Worm (Caenorhabditis elegans) whole organism, L1 larva: Measurements from ENCODE around the gene comt-4.
A peak's percentile ranks its signal among the peaks of the same experiment; 100 is the strongest.

Source experiments
- C16A3.4 ChIP-seq: fragments of 150-350 bp; optimal IDR thresholded peaks from 2 replicates; lab custom pipeline; 2014; ENCODE audit warnings: missing biosample characterization, missing genetic modification characterization
- C34B4.2 ChIP-seq: sonication (generic microtip); optimal IDR thresholded peaks from 2 replicates; lab custom pipeline; 2017; ENCODE audit warnings: mild to moderate bottlenecking, missing genetic modification characterization, missing compliant biosample characterization
- Y116A8C.19 ChIP-seq: sonication (generic microtip); optimal IDR thresholded peaks from 2 replicates; lab custom pipeline; 2016; ENCODE audit warnings: missing compliant biosample characterization, missing genetic modification characterization, borderline replicate concordance
- aha-1 ChIP-seq: fragments of 150-350 bp; optimal IDR thresholded peaks from 2 replicates; lab custom pipeline; 2014; ENCODE audit warnings: missing biosample characterization, missing genetic modification characterization
- aly-2 ChIP-seq: fragments of 150-350 bp; optimal IDR thresholded peaks from 2 replicates; lab custom pipeline; 2014; ENCODE audit warnings: missing biosample characterization, missing genetic modification characterization
- blmp-1 ChIP-seq: fragments of 150-350 bp; optimal IDR thresholded peaks from 2 replicates; lab custom pipeline; 2014; ENCODE audit warnings: missing biosample characterization, missing genetic modification characterization
- ceh-8 ChIP-seq: fragments of 200-800 bp; sonication (Bioruptor generic); optimal IDR thresholded peaks from 2 replicates; lab custom pipeline; 2018; ENCODE audit warnings: mild to moderate bottlenecking, missing genetic modification characterization, moderate library complexity, missing compliant biosample characterization
- ceh-82 ChIP-seq, 3 experiments: fragments of 150-350 bp in 1 of 3; sonication (generic microtip) in 2 of 3; optimal IDR thresholded peaks; 2 replicates each; lab custom pipeline; 2014 to 2017; ENCODE audit warnings: missing biosample characterization in 3 of 3, missing genetic modification characterization in 3 of 3
- ceh-90 ChIP-seq: sonication (generic microtip); optimal IDR thresholded peaks from 2 replicates; lab custom pipeline; 2016; ENCODE audit warnings: missing genetic modification characterization, missing compliant biosample characterization
- ces-1 ChIP-seq: fragments of 150-350 bp; optimal IDR thresholded peaks from 2 replicates; lab custom pipeline; 2014; ENCODE audit warnings: missing biosample characterization, missing genetic modification reagents, missing genetic modification characterization
- dpl-1 ChIP-seq, 3 experiments: fragments of 150-350 bp in 2 of 3; sonication (generic microtip) in 1 of 3; optimal IDR thresholded peaks; 2 replicates each; lab custom pipeline; 2014 to 2017; ENCODE audit warnings: missing biosample characterization in 3 of 3, missing genetic modification characterization in 3 of 3, missing genetic modification reagents in 3 of 3
- efl-1 ChIP-seq, 4 experiments: fragments of 150-350 bp; optimal IDR thresholded peaks in 3 of 4; peaks in 1 of 4; 1 replicate in 1 of 4; 2 replicates in 3 of 4; lab custom pipeline; 2014; ENCODE audit warnings: missing biosample characterization in 2 of 4, missing genetic modification characterization in 2 of 4, missing genetic modification reagents in 2 of 4
- efl-3 ChIP-seq: fragments of 200-800 bp; sonication (Bioruptor generic); optimal IDR thresholded peaks from 2 replicates; lab custom pipeline; 2018; ENCODE audit warnings: mild to moderate bottlenecking, missing genetic modification characterization, missing compliant biosample characterization
- elt-3 ChIP-seq, 6 experiments: fragments of 150-350 bp in 1 of 6; sonication (generic microtip); optimal IDR thresholded peaks; 2 replicates each; lab custom pipeline; 2017 to 2018; ENCODE audit warnings: missing biosample characterization in 6 of 6, missing genetic modification characterization in 6 of 6, inconsistent platforms in 1 of 6
- ets-5 ChIP-seq: fragments of 200-800 bp; sonication (Bioruptor generic); IDR thresholded peaks from 2 replicates; pipeline ENCODE4 v1.3.6; 2022; ENCODE audit warnings: missing genetic modification characterization, missing compliant biosample characterization
- fkh-10 ChIP-seq: sonication (generic microtip); optimal IDR thresholded peaks from 2 replicates; lab custom pipeline; 2017; ENCODE audit warnings: missing biosample characterization, missing genetic modification reagents, missing genetic modification characterization
- fkh-4 ChIP-seq: sonication (generic microtip); optimal IDR thresholded peaks from 2 replicates; lab custom pipeline; 2016; ENCODE audit warnings: missing compliant biosample characterization, missing genetic modification characterization, borderline replicate concordance
- fkh-8 ChIP-seq: sonication (generic microtip); optimal IDR thresholded peaks from 2 replicates; lab custom pipeline; 2016; ENCODE audit warnings: mild to moderate bottlenecking, missing genetic modification characterization, missing compliant biosample characterization
- fos-1 ChIP-seq: fragments of 150-350 bp; optimal IDR thresholded peaks from 2 replicates; lab custom pipeline; 2014; ENCODE audit warnings: missing biosample characterization, missing genetic modification characterization
- irx-1 ChIP-seq: sonication (generic microtip); optimal IDR thresholded peaks from 2 replicates; lab custom pipeline; 2016; ENCODE audit warnings: missing genetic modification characterization, missing compliant biosample characterization
- jun-1 ChIP-seq: fragments of 150-350 bp; optimal IDR thresholded peaks from 2 replicates; lab custom pipeline; 2014; ENCODE audit warnings: missing biosample characterization, missing genetic modification reagents, missing genetic modification characterization
- lin-13 ChIP-seq: fragments of 150-350 bp; optimal IDR thresholded peaks from 2 replicates; lab custom pipeline; 2014; ENCODE audit warnings: missing biosample characterization, missing genetic modification reagents, missing genetic modification characterization
- lin-14 ChIP-seq: fragments of 200-800 bp; sonication (Bioruptor generic); optimal IDR thresholded peaks from 2 replicates; lab custom pipeline; 2018; ENCODE audit warnings: mild to moderate bottlenecking, missing genetic modification characterization, moderate library complexity, missing compliant biosample characterization
- lin-15B ChIP-seq: fragments of 150-350 bp; sonication (generic microtip); optimal IDR thresholded peaks from 3 replicates; lab custom pipeline; 2014; ENCODE audit warnings: missing biosample characterization, missing genetic modification characterization
- lin-35 ChIP-seq, 2 experiments: fragments of 150-350 bp; optimal IDR thresholded peaks; 2 replicates each; lab custom pipeline; 2014; ENCODE audit warnings: missing biosample characterization in 2 of 2, missing genetic modification characterization in 2 of 2, missing genetic modification reagents in 2 of 2
- mab-9 ChIP-seq: fragments of 200-800 bp; sonication (Bioruptor generic); IDR thresholded peaks from 2 replicates; pipeline ENCODE4 v1.3.6; 2022; ENCODE audit warnings: missing genetic modification reagents, missing genetic modification characterization, missing compliant biosample characterization
- mdl-1 ChIP-seq, 2 experiments: fragments of 150-350 bp; optimal IDR thresholded peaks; 2 replicates each; lab custom pipeline; 2014 to 2017; ENCODE audit warnings: missing biosample characterization in 2 of 2, missing genetic modification characterization in 2 of 2, inconsistent platforms in 1 of 2
- nhr-11 ChIP-seq: fragments of 150-350 bp; optimal IDR thresholded peaks from 2 replicates; lab custom pipeline; 2014; ENCODE audit warnings: missing biosample characterization, missing genetic modification characterization
- nhr-12 ChIP-seq: sonication (generic microtip); optimal IDR thresholded peaks from 2 replicates; lab custom pipeline; 2017; ENCODE audit warnings: missing biosample characterization, missing genetic modification characterization
- nhr-19 ChIP-seq: fragments of 200-800 bp; sonication (Bioruptor generic); conservative IDR thresholded peaks from 2 replicates; pipeline ENCODE4 v1.3.6; 2022; ENCODE audit warnings: missing genetic modification characterization, missing compliant biosample characterization
- nhr-28 ChIP-seq: fragments of 150-350 bp; optimal IDR thresholded peaks from 2 replicates; lab custom pipeline; 2014; ENCODE audit warnings: missing biosample characterization, missing genetic modification characterization
- nhr-77 ChIP-seq: fragments of 150-350 bp; optimal IDR thresholded peaks from 2 replicates; lab custom pipeline; 2014; ENCODE audit warnings: missing biosample characterization, missing genetic modification characterization
- snpc-4 ChIP-seq: fragments of 150-350 bp; optimal IDR thresholded peaks from 2 replicates; lab custom pipeline; 2014; ENCODE audit warnings: missing biosample characterization, missing genetic modification characterization
- snu-23 ChIP-seq: sonication (generic microtip); optimal IDR thresholded peaks from 2 replicates; lab custom pipeline; 2016; ENCODE audit warnings: missing genetic modification characterization, missing compliant biosample characterization
- sox-4 ChIP-seq: sonication (generic microtip); optimal IDR thresholded peaks from 2 replicates; lab custom pipeline; 2016; ENCODE audit warnings: missing genetic modification characterization, missing compliant biosample characterization
- sptf-1 ChIP-seq: fragments of 150-350 bp; optimal IDR thresholded peaks from 2 replicates; lab custom pipeline; 2014; ENCODE audit warnings: missing biosample characterization, missing genetic modification characterization
- sup-37 ChIP-seq: fragments of 200-800 bp; sonication (Bioruptor generic); optimal IDR thresholded peaks from 2 replicates; lab custom pipeline; 2018; ENCODE audit warnings: mild to moderate bottlenecking, missing genetic modification characterization, missing compliant biosample characterization
- swsn-7 ChIP-seq: sonication (generic microtip); optimal IDR thresholded peaks from 2 replicates; lab custom pipeline; 2016; ENCODE audit warnings: missing genetic modification characterization, missing compliant biosample characterization
- tlp-1 ChIP-seq: fragments of 150-350 bp; optimal IDR thresholded peaks from 2 replicates; lab custom pipeline; 2014; ENCODE audit warnings: missing biosample characterization, missing genetic modification characterization
- unc-30 ChIP-seq: sonication (generic microtip); optimal IDR thresholded peaks from 2 replicates; lab custom pipeline; 2017; ENCODE audit warnings: missing biosample characterization, missing genetic modification characterization
- vab-15 ChIP-seq: sonication (generic microtip); optimal IDR thresholded peaks from 2 replicates; lab custom pipeline; 2017; ENCODE audit warnings: missing genotype, mild to moderate bottlenecking, missing genetic modification characterization, missing compliant biosample characterization
- xbp-1 ChIP-seq: sonication (generic microtip); optimal IDR thresholded peaks from 2 replicates; lab custom pipeline; 2016; ENCODE audit warnings: missing genetic modification characterization, missing compliant biosample characterization
- zag-1 ChIP-seq: fragments of 150-350 bp; optimal IDR thresholded peaks from 2 replicates; lab custom pipeline; 2014; ENCODE audit warnings: missing biosample characterization, missing genetic modification characterization
- zip-4 ChIP-seq: fragments of 200-800 bp; sonication (Bioruptor generic); optimal IDR thresholded peaks from 2 replicates; lab custom pipeline; 2018; ENCODE audit warnings: mild to moderate bottlenecking, missing genetic modification characterization, moderate library complexity, missing compliant biosample characterization
- ztf-11 ChIP-seq, 2 experiments: sonication (generic microtip); optimal IDR thresholded peaks; 2 replicates each; lab custom pipeline; 2016 to 2017; ENCODE audit warnings: missing genetic modification characterization in 2 of 2, missing biosample characterization in 1 of 2, missing compliant biosample characterization in 1 of 2
- ztf-4 ChIP-seq: fragments of 150-350 bp; optimal IDR thresholded peaks from 2 replicates; lab custom pipeline; 2014; ENCODE audit warnings: missing biosample characterization, missing genetic modification characterization

comt-4 gene

DNA sequence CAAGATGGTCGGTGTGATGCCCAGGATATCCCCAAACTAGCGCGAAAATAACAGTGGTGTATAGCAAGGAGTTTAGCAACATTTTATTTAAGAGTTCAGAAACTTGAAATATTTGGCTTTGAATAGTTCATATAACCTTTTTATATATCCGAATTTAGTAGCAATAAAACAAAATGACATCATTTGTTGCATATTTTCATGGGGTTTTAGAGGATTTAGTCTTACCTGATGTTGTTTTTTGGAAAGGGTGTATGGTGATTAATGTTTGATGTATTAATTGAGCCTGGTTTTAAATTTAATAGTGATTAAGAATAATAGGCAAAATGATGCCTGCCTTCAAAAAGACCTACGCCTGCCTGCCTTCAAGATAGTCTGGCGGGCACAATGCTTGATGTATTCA lies 33.6 kb downstream of the comt-4 start, which contains the start of gene F59A7.2:
Gene F59A7.2, minus strand, starts transcription at position 101 of the 400 bp plus-strand sequence.
- TF ChIP-seq lin-35 (GFP tag; optimal IDR thresholded peaks at IDR 0.05; lab: Kevin White, UChicago) = no peak
- no peak for TF ChIP-seq snu-23 (GFP tag; lab: Kevin White, UChicago)
- TF ChIP-seq dpl-1 (GFP tag; optimal IDR thresholded peaks at IDR 0.05; lab: Kevin White, UChicago) = no peak
- no peak for TF ChIP-seq nhr-19 (GFP tag; lab: Robert Waterston, UW)
- TF ChIP-seq sptf-1 (tag; lab: Kevin White, UChicago) = no peak

DNA sequence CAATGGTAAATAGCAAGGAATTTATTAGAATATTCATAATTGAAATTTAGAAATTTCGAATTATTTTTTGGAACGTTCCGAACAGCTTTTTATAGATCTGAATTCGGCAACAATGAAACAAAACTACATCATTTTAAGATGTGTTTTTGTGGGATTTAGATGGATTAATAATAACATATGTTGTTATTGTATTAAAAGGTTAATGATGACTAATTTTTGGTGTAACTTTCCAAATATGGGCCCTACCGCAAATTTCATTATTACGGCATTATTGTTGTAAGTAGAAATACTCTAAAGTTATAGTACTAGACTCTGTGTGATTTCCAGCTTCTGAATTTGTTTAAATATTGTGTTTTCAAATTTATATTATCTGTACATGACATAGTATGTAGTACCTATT lies 36.2 kb downstream of the comt-4 start, which contains the start of gene F59A7.11:
Gene F59A7.11, minus strand, starts transcription at position 101 of the 400 bp plus-strand sequence.
- TF ChIP-seq C16A3.4 (tag; lab: Kevin White, UChicago) (no peak), nhr-11 (tag; lab: Kevin White, UChicago) (no peak), sptf-1 (tag; lab: Kevin White, UChicago) (no peak), lin-35 (GFP tag; optimal IDR thresholded peaks at IDR 0.05; lab: Kevin White, UChicago) (no peak)

DNA sequence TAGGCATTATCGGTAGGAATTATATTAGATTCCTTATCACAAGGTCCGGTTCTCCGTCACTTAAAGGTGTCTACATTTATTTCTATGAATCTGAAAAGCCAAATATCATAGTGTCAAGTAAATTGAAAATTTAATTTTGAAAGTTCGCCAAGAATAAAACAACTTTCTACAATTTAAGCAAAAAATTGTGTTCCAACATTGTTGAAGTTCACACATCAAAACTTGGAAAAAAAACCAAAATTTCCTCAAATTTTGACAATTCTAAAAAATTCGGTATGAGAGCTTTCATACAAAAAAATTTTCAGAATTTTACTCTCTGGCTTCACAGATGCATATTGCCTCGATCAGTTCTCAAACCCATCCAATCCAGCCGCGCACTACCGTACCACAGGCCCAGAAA lies 38.2 kb downstream of the comt-4 start, which contains the start of gene F59A7.7:
Gene F59A7.7, plus strand, starts transcription at position 301 of the 400 bp plus-strand sequence.
- TF ChIP-seq fkh-4 (tag; lab: Kevin White, UChicago) (no peak), irx-1 (tag; lab: Kevin White, UChicago) (no peak), snpc-4 (tag; lab: Kevin White, UChicago) (no peak), fos-1 (tag; lab: Kevin White, UChicago) (no peak), lin-35 (GFP tag; optimal IDR thresholded peaks at IDR 0.05; lab: Kevin White, UChicago) (no peak), aha-1 (no peak), nhr-77 (tag; lab: Kevin White, UChicago) (no peak), lin-15B (tag; lab: Kevin White, UChicago) (no peak), mab-9 (no peak), C34B4.2 (no peak), ztf-11 (tag; optimal IDR thresholded peaks at IDR 0.05; lab: Kevin White, UChicago) (no peak), vab-15 (tag; lab: Kevin White, UChicago) (no peak), elt-3 (tag; optimal IDR thresholded peaks at IDR 0.05; lab: Kevin White, UChicago) (no peak), ztf-4 (tag; lab: Kevin White, UChicago) (no peak), sox-4 (tag; lab: Kevin White, UChicago) (no peak), mdl-1 (tag; optimal IDR thresholded peaks at IDR 0.05; lab: Kevin White, UChicago) (no peak), ceh-82 (tag; optimal IDR thresholded peaks at IDR 0.05; lab: Kevin White, UChicago) (no peak), jun-1 (tag; lab: Kevin White, UChicago) (no peak)

DNA sequence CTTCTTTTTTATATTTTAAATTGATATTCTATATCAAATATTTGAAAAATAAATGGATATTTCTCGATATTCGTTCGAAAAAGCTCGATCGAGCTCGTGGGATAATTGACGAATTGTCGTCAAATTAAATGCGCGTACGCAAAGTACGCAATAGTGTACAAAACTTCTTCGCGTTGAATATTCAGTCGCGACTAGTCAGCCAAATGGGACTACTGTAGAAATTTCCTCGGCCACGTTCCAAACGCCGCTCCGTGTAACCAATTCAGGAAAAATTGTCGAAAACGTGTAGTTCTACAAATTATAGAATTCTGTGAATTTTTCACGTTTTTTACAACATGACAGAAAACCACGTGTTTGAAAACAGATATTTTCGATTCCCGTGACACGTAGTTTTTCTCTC lies 41.6 kb downstream of the comt-4 start:
- TF ChIP-seq ets-5 (GFP tag; lab: Robert Waterston, UW) (no peak), mab-9 (no peak), vab-15 (tag; lab: Kevin White, UChicago) (no peak), Y116A8C.19 (tag; lab: Kevin White, UChicago) (no peak), tlp-1 (tag; lab: Kevin White, UChicago) (no peak), aly-2 (tag; lab: Kevin White, UChicago) (no peak), nhr-12 (tag; lab: Kevin White, UChicago) (no peak), fos-1 (tag; lab: Kevin White, UChicago) (no peak), fkh-10 (no peak), lin-14 (no peak), swsn-7 (peak; percentile 20), efl-3 (GFP tag; lab: Kevin White, UChicago) (no peak), nhr-28 (tag; lab: Kevin White, UChicago) (no peak), sox-4 (tag; lab: Kevin White, UChicago) (no peak), efl-1 (optimal IDR thresholded peaks at IDR 0.05; lab: Kevin White, UChicago) (peak; percentile 83 to 87), efl-1 (GFP tag; optimal IDR thresholded peaks at IDR 0.05 in 1 of 2; lab: Kevin White, UChicago) (peak; percentile 38 to 95), sup-37 (GFP tag; lab: Kevin White, UChicago) (no peak), ces-1 (GFP tag; lab: Kevin White, UChicago) (no peak), zip-4 (GFP tag; lab: Kevin White, UChicago) (no peak), unc-30 (tag; lab: Kevin White, UChicago) (no peak), irx-1 (tag; lab: Kevin White, UChicago) (no peak), xbp-1 (tag; lab: Kevin White, UChicago) (peak; percentile 13), blmp-1 (tag; lab: Kevin White, UChicago) (no peak), ceh-8 (GFP tag; lab: Kevin White, UChicago) (no peak), lin-13 (peak; percentile 41), jun-1 (tag; lab: Kevin White, UChicago) (no peak), nhr-19 (GFP tag; lab: Robert Waterston, UW) (peak; percentile 83), fkh-8 (tag; lab: Kevin White, UChicago) (peak; percentile 34), ceh-90 (tag; lab: Kevin White, UChicago) (no peak), zag-1 (tag; lab: Kevin White, UChicago) (no peak)
